Worm (Caenorhabditis elegans) whole organism, late embryonic: Measurements from ENCODE around the gene ttr-30.

Experiments
- C08G9.2 ChIP-seq: sonication (generic microtip); optimal IDR thresholded peaks from 2 replicates; lab custom pipeline; 2016; ENCODE audit warnings: mild to moderate bottlenecking, missing genetic modification characterization, moderate library complexity, missing compliant biosample characterization
- F13H6.1 ChIP-seq: sonication (generic microtip); optimal IDR thresholded peaks from 2 replicates; lab custom pipeline; 2016; ENCODE audit warnings: missing genetic modification characterization, missing compliant biosample characterization
- K02D7.2 ChIP-seq: sonication (generic microtip); optimal IDR thresholded peaks from 2 replicates; lab custom pipeline; 2017; ENCODE audit warnings: mild to moderate bottlenecking, missing genetic modification characterization, missing compliant biosample characterization
- T23F11.4 ChIP-seq: fragments of 200-800 bp; sonication (Bioruptor generic); optimal IDR thresholded peaks from 2 replicates; lab custom pipeline; 2018; ENCODE audit warnings: mild to moderate bottlenecking, missing genetic modification characterization, missing compliant biosample characterization
- Y22D7AL.16 ChIP-seq: sonication (generic microtip); optimal IDR thresholded peaks from 2 replicates; lab custom pipeline; 2016; ENCODE audit warnings: missing genetic modification characterization, missing compliant biosample characterization
- ahr-1 ChIP-seq: sonication (generic microtip); optimal IDR thresholded peaks from 2 replicates; lab custom pipeline; 2016; ENCODE audit warnings: missing genetic modification characterization, missing compliant biosample characterization
- ama-1 ChIP-seq: fragments of 150-350 bp; optimal IDR thresholded peaks from 2 replicates; lab custom pipeline; 2014
- ceh-14 ChIP-seq: sonication (generic microtip); optimal IDR thresholded peaks from 2 replicates; lab custom pipeline; 2016; ENCODE audit warnings: missing genotype, missing genetic modification characterization, missing compliant biosample characterization
- ceh-18 ChIP-seq: sonication (generic microtip); optimal IDR thresholded peaks from 2 replicates; lab custom pipeline; 2016; ENCODE audit warnings: missing genetic modification characterization, missing compliant biosample characterization
- ceh-22 ChIP-seq: sonication (generic microtip); optimal IDR thresholded peaks from 2 replicates; lab custom pipeline; 2017; ENCODE audit warnings: missing biosample characterization, missing genetic modification characterization
- ceh-24 ChIP-seq: sonication (generic microtip); optimal IDR thresholded peaks from 2 replicates; lab custom pipeline; 2016; ENCODE audit warnings: mild to moderate bottlenecking, missing genetic modification characterization, missing compliant biosample characterization
- ceh-31 ChIP-seq: sonication (generic microtip); optimal IDR thresholded peaks from 2 replicates; lab custom pipeline; 2016; ENCODE audit warnings: missing genetic modification characterization, missing compliant biosample characterization
- ceh-34 ChIP-seq: sonication (generic microtip); optimal IDR thresholded peaks from 2 replicates; lab custom pipeline; 2016; ENCODE audit warnings: mild to moderate bottlenecking, missing genetic modification characterization, missing compliant biosample characterization
- ceh-48 ChIP-seq: sonication (generic microtip); optimal IDR thresholded peaks from 2 replicates; lab custom pipeline; 2016; ENCODE audit warnings: missing genetic modification characterization, inconsistent platforms, missing compliant biosample characterization
- ceh-6 ChIP-seq: fragments of 200-800 bp; sonication (Bioruptor generic); optimal IDR thresholded peaks from 2 replicates; lab custom pipeline; 2018; ENCODE audit warnings: mild to moderate bottlenecking, missing genetic modification characterization, missing compliant biosample characterization
- ceh-9 ChIP-seq: sonication (generic microtip); optimal IDR thresholded peaks from 2 replicates; lab custom pipeline; 2016; ENCODE audit warnings: mild to moderate bottlenecking, missing genetic modification characterization, inconsistent platforms, missing compliant biosample characterization
- dve-1 ChIP-seq: sonication (generic microtip); optimal IDR thresholded peaks from 2 replicates; lab custom pipeline; 2017; ENCODE audit warnings: antibody characterized with exemption, mild to moderate bottlenecking, missing genetic modification characterization, missing compliant biosample characterization
- elt-4 ChIP-seq: sonication (generic microtip); optimal IDR thresholded peaks from 2 replicates; lab custom pipeline; 2016; ENCODE audit warnings: missing genetic modification characterization, missing compliant biosample characterization
- ets-4 ChIP-seq: sonication (generic microtip); optimal IDR thresholded peaks from 2 replicates; lab custom pipeline; 2016; ENCODE audit warnings: missing genetic modification characterization, missing compliant biosample characterization
- eyg-1 ChIP-seq: sonication (generic microtip); optimal IDR thresholded peaks from 2 replicates; lab custom pipeline; 2016; ENCODE audit warnings: missing genotype, missing genetic modification characterization, missing compliant biosample characterization
- fax-1 ChIP-seq: sonication (generic microtip); optimal IDR thresholded peaks from 2 replicates; lab custom pipeline; 2016; ENCODE audit warnings: missing genotype, missing genetic modification characterization, missing compliant biosample characterization
- fkh-6 ChIP-seq: sonication (generic microtip); optimal IDR thresholded peaks from 2 replicates; lab custom pipeline; 2016; ENCODE audit warnings: missing genetic modification characterization, missing compliant biosample characterization
- gmeb-2 ChIP-seq: sonication (generic microtip); optimal IDR thresholded peaks from 2 replicates; lab custom pipeline; 2016; ENCODE audit warnings: missing genetic modification characterization, inconsistent platforms, missing compliant biosample characterization
- hlh-13 ChIP-seq: fragments of 200-800 bp; sonication (Bioruptor generic); optimal IDR thresholded peaks from 2 replicates; lab custom pipeline; 2018; ENCODE audit warnings: mild to moderate bottlenecking, missing genetic modification characterization, missing compliant biosample characterization
- hlh-15 ChIP-seq: sonication (generic microtip); optimal IDR thresholded peaks from 2 replicates; lab custom pipeline; 2016; ENCODE audit warnings: missing genetic modification characterization, missing compliant biosample characterization
- hlh-30 ChIP-seq: sonication (generic microtip); optimal IDR thresholded peaks from 2 replicates; lab custom pipeline; 2017; ENCODE audit warnings: antibody characterized with exemption, missing genetic modification characterization, missing compliant biosample characterization; ENCODE audit not compliant: insufficient read depth
- hlh-6 ChIP-seq: sonication (generic microtip); optimal IDR thresholded peaks from 2 replicates; lab custom pipeline; 2016; ENCODE audit warnings: missing genotype, missing genetic modification characterization, missing compliant biosample characterization
- hlh-8 ChIP-seq: sonication (generic microtip); optimal IDR thresholded peaks from 2 replicates; lab custom pipeline; 2016; ENCODE audit warnings: missing genotype, missing genetic modification characterization, missing compliant biosample characterization
- lin-11 ChIP-seq: fragments of 200-800 bp; sonication (Bioruptor generic); optimal IDR thresholded peaks from 2 replicates; lab custom pipeline; 2018; ENCODE audit warnings: mild to moderate bottlenecking, missing genetic modification characterization, missing compliant biosample characterization
- mec-3 ChIP-seq: sonication (generic microtip); optimal IDR thresholded peaks from 2 replicates; lab custom pipeline; 2016; ENCODE audit warnings: borderline replicate concordance, missing genetic modification characterization, missing compliant biosample characterization
- nfya-1 ChIP-seq: sonication (generic microtip); optimal IDR thresholded peaks from 2 replicates; lab custom pipeline; 2017; ENCODE audit warnings: missing genetic modification characterization, mild to moderate bottlenecking, missing compliant biosample characterization, antibody characterized with exemption, moderate library complexity
- odd-2 ChIP-seq: sonication (generic microtip); optimal IDR thresholded peaks from 2 replicates; lab custom pipeline; 2017; ENCODE audit warnings: antibody characterized with exemption, mild to moderate bottlenecking, missing genetic modification characterization, missing compliant biosample characterization
- pat-9 ChIP-seq: fragments of 200-800 bp; sonication (Bioruptor generic); optimal IDR thresholded peaks from 2 replicates; lab custom pipeline; 2018; ENCODE audit warnings: mild to moderate bottlenecking, missing genetic modification characterization, moderate library complexity, missing compliant biosample characterization
- pqm-1 ChIP-seq: sonication (generic microtip); optimal IDR thresholded peaks from 2 replicates; lab custom pipeline; 2016; ENCODE audit warnings: missing genetic modification characterization, missing compliant biosample characterization
- pros-1 ChIP-seq: fragments of 150-350 bp; optimal IDR thresholded peaks from 2 replicates; lab custom pipeline; 2014; ENCODE audit warnings: missing biosample characterization, missing genetic modification reagents, missing genetic modification characterization
- ref-2 ChIP-seq: sonication (generic microtip); optimal IDR thresholded peaks from 2 replicates; lab custom pipeline; 2016; ENCODE audit warnings: missing genetic modification characterization, missing compliant biosample characterization
- sox-4 ChIP-seq: sonication (generic microtip); optimal IDR thresholded peaks from 2 replicates; lab custom pipeline; 2017; ENCODE audit warnings: mild to moderate bottlenecking, missing genetic modification characterization, inconsistent platforms, missing compliant biosample characterization
- syd-9 ChIP-seq: sonication (generic microtip); optimal IDR thresholded peaks from 2 replicates; lab custom pipeline; 2016; ENCODE audit warnings: mild to moderate bottlenecking, missing genetic modification characterization, moderate library complexity, missing compliant biosample characterization
- tbx-2 ChIP-seq: sonication (generic microtip); optimal IDR thresholded peaks from 2 replicates; lab custom pipeline; 2016; ENCODE audit warnings: missing genetic modification characterization, missing compliant biosample characterization
- ttx-3 ChIP-seq: sonication (generic microtip); optimal IDR thresholded peaks from 2 replicates; lab custom pipeline; 2016; ENCODE audit warnings: missing genetic modification reagents, missing genetic modification characterization, missing compliant biosample characterization
- unc-3 ChIP-seq, 2 experiments: fragments of 200-800 bp in 1 of 2; sonication (Bioruptor generic) in 1 of 2; sonication (generic microtip) in 1 of 2; conservative IDR thresholded peaks in 1 of 2; optimal IDR thresholded peaks in 1 of 2; 2 replicates each; pipeline versions ENCODE4 v1.3.6 to Lab custom; 2016 to 2022; ENCODE audit warnings: missing compliant biosample characterization in 2 of 2, missing genetic modification characterization in 2 of 2, missing genetic modification reagents in 1 of 2
- unc-42 ChIP-seq: sonication (generic microtip); optimal IDR thresholded peaks from 2 replicates; lab custom pipeline; 2016; ENCODE audit warnings: missing genotype, missing genetic modification characterization, missing compliant biosample characterization
- unc-55 ChIP-seq: sonication (generic microtip); optimal IDR thresholded peaks from 2 replicates; lab custom pipeline; 2017; ENCODE audit warnings: missing biosample characterization, missing genetic modification reagents, missing genetic modification characterization
- zip-5 ChIP-seq: sonication (generic microtip); optimal IDR thresholded peaks from 2 replicates; lab custom pipeline; 2016; ENCODE audit warnings: missing genetic modification characterization, missing compliant biosample characterization
- ztf-16 ChIP-seq: sonication (generic microtip); optimal IDR thresholded peaks from 2 replicates; lab custom pipeline; 2017; ENCODE audit warnings: missing genetic modification characterization, missing compliant biosample characterization

ttr-30 gene

ce11 chrX:7326967-7327651, 3.6 kb upstream of the ttr-30 start, which contains the start of gene sng-1:
TSS of gene sng-1 (plus strand) at chrX:7327601.
- TF ChIP-seq pros-1 (no peak), hlh-30 (tag; lab: Kevin White, UChicago) (no peak), hlh-13 (GFP tag; lab: Kevin White, UChicago) (no peak), ceh-31 (tag; lab: Kevin White, UChicago) (peak; percentile 19), pat-9 (tag; lab: Kevin White, UChicago) (no peak), ahr-1 (no peak), eyg-1 (tag; lab: Kevin White, UChicago) (no peak), ceh-14 (tag; lab: Kevin White, UChicago) (peak; percentile 16)
- TF ChIP-seq, all 69 proteins: peak for 2

ce11 chrX:7328065-7328564, 2.6 kb upstream of the ttr-30 start:
- no peak for TF ChIP-seq ztf-16 (tag; lab: Kevin White, UChicago)
- TF ChIP-seq unc-42 (tag; lab: Kevin White, UChicago) = peak; percentile 76

ce11 chrX:7329601-7330000, 1.1 kb upstream of the ttr-30 start, which contains the start of gene ttr-59:
TSS of gene ttr-59 (plus strand) at chrX:7329818.
- TF ChIP-seq ceh-48 (no peak), odd-2 (tag; lab: Kevin White, UChicago) (no peak), syd-9 (tag; lab: Kevin White, UChicago) (no peak), ceh-9 (tag; lab: Kevin White, UChicago) (no peak), ceh-6 (no peak), elt-4 (tag; lab: Kevin White, UChicago) (no peak), ets-4 (tag; lab: Kevin White, UChicago) (no peak), F13H6.1 (no peak), ceh-31 (tag; lab: Kevin White, UChicago) (no peak), K02D7.2 (tag; lab: Kevin White, UChicago) (no peak), hlh-15 (tag; lab: Kevin White, UChicago) (no peak), zip-5 (no peak), ref-2 (tag; lab: Kevin White, UChicago) (no peak), dve-1 (no peak)

DNA sequence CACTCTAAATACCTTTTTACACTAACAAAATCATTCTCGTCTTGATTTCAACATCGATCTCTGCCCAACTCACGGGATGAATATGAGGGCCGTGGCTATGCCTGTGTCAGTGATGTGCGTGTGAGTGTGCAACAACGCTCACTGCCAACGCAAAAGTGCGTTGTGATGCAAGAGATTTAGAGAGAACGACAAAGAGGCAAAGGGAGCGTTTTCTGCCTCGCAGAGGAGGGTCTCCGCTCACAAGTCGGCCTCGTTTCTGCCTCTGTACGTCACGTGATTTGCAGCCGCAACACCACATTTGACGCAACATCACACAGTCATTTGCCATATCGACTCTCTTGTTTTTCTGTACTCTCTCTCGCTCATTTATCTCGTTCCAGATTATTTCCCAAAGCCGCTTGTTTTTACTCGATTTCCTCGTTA, 3.6 kb downstream of the ttr-30 start, which contains the start of gene epg-7:
epg-7 (plus strand) TSS at position 413 of the 423 bp plus-strand sequence.
- TF ChIP-seq eyg-1 (tag; lab: Kevin White, UChicago) = no peak
- TF ChIP-seq nfya-1 (tag; lab: Kevin White, UChicago) = peak; percentile 90
- no peak for TF ChIP-seq sox-4 (tag; lab: Kevin White, UChicago)
- TF ChIP-seq mec-3 = no peak
- TF ChIP-seq ceh-6 = no peak
- no peak for TF ChIP-seq fkh-6
- peak; percentile 71 for TF ChIP-seq unc-42 (tag; lab: Kevin White, UChicago)
- no peak for TF ChIP-seq ceh-24
- no peak for TF ChIP-seq K02D7.2 (tag; lab: Kevin White, UChicago)
- no peak for TF ChIP-seq hlh-8 (tag; lab: Kevin White, UChicago)
- no peak for TF ChIP-seq C08G9.2 (tag; lab: Kevin White, UChicago)
- no peak for TF ChIP-seq Y22D7AL.16 (tag; lab: Kevin White, UChicago)
- peak; percentile 23; the same call in 1 of the 2 replicates for TF ChIP-seq unc-3 (GFP tag; conservative IDR thresholded peaks at IDR 0.05; lab: Robert Waterston, UW)
- TF ChIP-seq unc-3 (tag; optimal IDR thresholded peaks at IDR 0.05; lab: Kevin White, UChicago) = peak; percentile 17
- TF ChIP-seq ceh-22 (tag; lab: Kevin White, UChicago) = no peak
- TF ChIP-seq fax-1 (tag; lab: Kevin White, UChicago) = no peak
- no peak for TF ChIP-seq hlh-6 (tag; lab: Kevin White, UChicago)
- TF ChIP-seq ceh-18 (tag; lab: Kevin White, UChicago) = peak; percentile 88
- no peak for TF ChIP-seq T23F11.4 (GFP tag; lab: Kevin White, UChicago)
- no peak for TF ChIP-seq syd-9 (tag; lab: Kevin White, UChicago)
- TF ChIP-seq hlh-13 (GFP tag; lab: Kevin White, UChicago) = no peak
- TF ChIP-seq tbx-2 (tag; lab: Kevin White, UChicago) = peak; percentile 86
- TF ChIP-seq pqm-1 = peak; percentile 63
- TF ChIP-seq ama-1 = no peak
- TF ChIP-seq elt-4 (tag; lab: Kevin White, UChicago) = no peak
- TF ChIP-seq lin-11 (tag; lab: Kevin White, UChicago) = no peak
- no peak for TF ChIP-seq hlh-15 (tag; lab: Kevin White, UChicago)
- no peak for TF ChIP-seq ttx-3 (tag; lab: Kevin White, UChicago)
- TF ChIP-seq gmeb-2 (tag; lab: Kevin White, UChicago) = no peak
- TF ChIP-seq unc-55 (GFP tag; lab: Kevin White, UChicago) = peak; percentile 48
- TF ChIP-seq ceh-34 (tag; lab: Kevin White, UChicago) = peak; percentile 63
